Fruit fly (Drosophila melanogaster) S2 (cell line): ENCODE results near the gene tfc.

Experiments
- CG8478 ChIP-seq: fragments of >200 bp; optimal IDR thresholded peaks from 2 replicates; lab custom pipeline; 2018
- CTCF ChIP-seq, 2 experiments: fragments of >200 bp; optimal IDR thresholded peaks; 2 replicates each; lab custom pipeline; 2018

dm6 chr3L:1302234-1302949 lies 46.1 kb downstream of the tfc start, which contains the start of the genes Rac1 and Acat2:
- TF ChIP-seq CTCF (optimal IDR thresholded peaks at IDR 0.05; lab: Kevin White, UChicago), result no peak
- no peak for TF ChIP-seq CG8478 (lab: Kevin White, UChicago)
